Fruit fly (Drosophila melanogaster): ENCODE measurements around the gene bel.

- no peak for TF ChIP-seq psq (optimal IDR thresholded peaks at IDR 0.05)
- TF ChIP-seq Myc (optimal IDR thresholded peaks at IDR 0.05), result no peak
- no peak for TF ChIP-seq h (optimal IDR thresholded peaks at IDR 0.05)
- TF ChIP-seq ttk (optimal IDR thresholded peaks at IDR 0.05), result no peak
Measured at dm6 chr3R:8663668-8664283, 3.2 kb upstream of the bel start, which contains the start of gene CG8032.
